Fruit fly (Drosophila melanogaster) whole organism, wandering third instar larva: Measurements from ENCODE around the gene Ublcp1.

Source experiments
- CG32264 ChIP-seq: fragments of 200-800 bp; sonication (Bioruptor generic); optimal IDR thresholded peaks from 2 replicates; lab custom pipeline; 2016; ENCODE audit warnings: missing biosample characterization, missing genetic modification characterization
- CG9705 ChIP-seq: fragments of 200-800 bp; sonication (Bioruptor generic); optimal IDR thresholded peaks from 2 replicates; lab custom pipeline; 2018; ENCODE audit warnings: missing biosample characterization, mild to moderate bottlenecking, missing genetic modification characterization
- CrebA ChIP-seq: fragments of 200-800 bp; sonication (Bioruptor generic); optimal IDR thresholded peaks from 2 replicates; lab custom pipeline; 2016; ENCODE audit warnings: missing biosample characterization, mild to moderate bottlenecking, missing genetic modification characterization, borderline replicate concordance
- Dfd ChIP-seq: fragments of >200 bp; optimal IDR thresholded peaks from 2 replicates; lab custom pipeline; 2017; ENCODE audit warnings: missing biosample characterization, missing genetic modification characterization
- Dif ChIP-seq: fragments of 200-275, 200-300 bp; sonication (Bioruptor generic); optimal IDR thresholded peaks from 2 replicates; lab custom pipeline; 2018; ENCODE audit warnings: missing biosample characterization, missing genetic modification characterization; ENCODE audit not compliant: partially characterized antibody
- GATAd ChIP-seq: sonication (Bioruptor generic); optimal IDR thresholded peaks from 2 replicates; lab custom pipeline; 2016; ENCODE audit warnings: missing biosample characterization, missing genetic modification characterization
- HLH106 ChIP-seq: fragments of 200-800 bp; optimal IDR thresholded peaks from 3 replicates; lab custom pipeline; 2019; ENCODE audit warnings: missing biosample characterization, mild to moderate bottlenecking, missing genetic modification characterization, moderate library complexity
- Hnf4 ChIP-seq: fragments of 200-800 bp; sonication (Bioruptor generic); optimal IDR thresholded peaks from 2 replicates; lab custom pipeline; 2016; ENCODE audit warnings: missing biosample characterization, mild to moderate bottlenecking, missing genetic modification characterization
- Hr78 ChIP-seq: fragments of >200 bp; optimal IDR thresholded peaks from 2 replicates; lab custom pipeline; 2017; ENCODE audit warnings: missing biosample characterization, missing genetic modification characterization
- Hr83 ChIP-seq: fragments of 200-300 bp; sonication (Bioruptor generic); optimal IDR thresholded peaks from 2 replicates; lab custom pipeline; 2016; ENCODE audit warnings: missing biosample characterization, mild to moderate bottlenecking, missing genetic modification characterization, moderate library complexity; ENCODE audit not compliant: poor library complexity, severe bottlenecking
- Jra ChIP-seq: sonication (Bioruptor generic); optimal IDR thresholded peaks from 2 replicates; lab custom pipeline; 2016; ENCODE audit warnings: missing biosample characterization, missing genetic modification characterization
- Mio ChIP-seq: sonication (Bioruptor generic); optimal IDR thresholded peaks from 2 replicates; lab custom pipeline; 2016; ENCODE audit warnings: missing biosample characterization, missing genetic modification characterization
- N ChIP-seq: fragments of >200 bp; optimal IDR thresholded peaks from 2 replicates; lab custom pipeline; 2018; ENCODE audit warnings: missing biosample characterization, missing external identifiers, missing genetic modification characterization
- OdsH ChIP-seq: fragments of 200-800 bp; sonication (Bioruptor generic); optimal IDR thresholded peaks from 2 replicates; lab custom pipeline; 2016; ENCODE audit warnings: missing biosample characterization, mild to moderate bottlenecking, missing genetic modification characterization
- Rel ChIP-seq, 2 experiments: fragments of 200-800 bp; sonication (Bioruptor generic) in 1 of 2; optimal IDR thresholded peaks; 2 replicates in 1 of 2; 3 replicates in 1 of 2; lab custom pipeline; 2016 to 2019; ENCODE audit warnings: mild to moderate bottlenecking in 2 of 2, missing biosample characterization in 2 of 2, missing genetic modification characterization in 2 of 2, moderate library complexity in 1 of 2
- Sp1 ChIP-seq: fragments of 200-800 bp; sonication (Bioruptor generic); optimal IDR thresholded peaks from 3 replicates; lab custom pipeline; 2019; ENCODE audit warnings: missing biosample characterization, mild to moderate bottlenecking, missing genetic modification characterization, moderate library complexity
- br ChIP-seq: fragments of 200-800 bp; sonication (Bioruptor generic); optimal IDR thresholded peaks from 2 replicates; lab custom pipeline; 2016; ENCODE audit warnings: missing biosample characterization, missing genetic modification characterization
- brk ChIP-seq: fragments of 200-800 bp; sonication (Bioruptor generic); optimal IDR thresholded peaks from 2 replicates; lab custom pipeline; 2016; ENCODE audit warnings: missing biosample characterization, mild to moderate bottlenecking, missing genetic modification characterization
- dl ChIP-seq, 2 experiments: fragments of 175-275, 200-275 bp in 1 of 2; fragments of 200-275 bp in 1 of 2; sonication (Bioruptor generic); optimal IDR thresholded peaks; lab custom pipeline; 2018; ENCODE audit warnings: mild to moderate bottlenecking in 2 of 2, missing biosample characterization in 2 of 2, missing genetic modification characterization in 2 of 2, moderate library complexity in 2 of 2; ENCODE audit not compliant: partially characterized antibody in 2 of 2, insufficient read depth in 1 of 2
- dmrt93B ChIP-seq: fragments of 200-800 bp; sonication (Bioruptor generic); optimal IDR thresholded peaks from 2 replicates; lab custom pipeline; 2018; ENCODE audit warnings: missing biosample characterization, mild to moderate bottlenecking, missing genetic modification characterization
- dsf ChIP-seq: sonication (Bioruptor generic); optimal IDR thresholded peaks from 2 replicates; lab custom pipeline; 2016; ENCODE audit warnings: missing biosample characterization, missing genetic modification characterization, borderline replicate concordance
- ey ChIP-seq: fragments of 200-800 bp; sonication (Bioruptor generic); optimal IDR thresholded peaks from 2 replicates; lab custom pipeline; 2016; ENCODE audit warnings: missing biosample characterization, missing genetic modification characterization
- foxo ChIP-seq, 2 experiments: fragments of 200-800 bp; sonication (Bioruptor generic); optimal IDR thresholded peaks; 2 replicates in 1 of 2; 3 replicates in 1 of 2; lab custom pipeline; 2016 to 2017; ENCODE audit warnings: missing biosample characterization in 2 of 2, missing genetic modification characterization in 2 of 2
- fru ChIP-seq: fragments of 200-800 bp; sonication (Bioruptor generic); optimal IDR thresholded peaks from 3 replicates; lab custom pipeline; 2016; ENCODE audit warnings: missing biosample characterization, mild to moderate bottlenecking, missing genetic modification characterization
- lola ChIP-seq: fragments of >200 bp; optimal IDR thresholded peaks from 2 replicates; lab custom pipeline; 2017; ENCODE audit warnings: missing biosample characterization, missing genetic modification characterization
- rgr ChIP-seq: fragments of 200-800 bp; sonication (Bioruptor generic); optimal IDR thresholded peaks from 3 replicates; lab custom pipeline; 2016; ENCODE audit warnings: missing biosample characterization, mild to moderate bottlenecking, missing genetic modification characterization
- sage ChIP-seq: fragments of 200-800 bp; sonication (Bioruptor generic); optimal IDR thresholded peaks from 2 replicates; lab custom pipeline; 2016; ENCODE audit warnings: missing biosample characterization, mild to moderate bottlenecking, missing genetic modification characterization
- sv ChIP-seq: fragments of 200-800 bp; sonication (Bioruptor generic); optimal IDR thresholded peaks from 3 replicates; lab custom pipeline; 2016; ENCODE audit warnings: missing biosample characterization, missing genetic modification characterization
- tai ChIP-seq: sonication (Bioruptor generic); optimal IDR thresholded peaks from 2 replicates; lab custom pipeline; 2016; ENCODE audit warnings: missing biosample characterization, missing genetic modification characterization
- woc ChIP-seq: sonication (Bioruptor generic); optimal IDR thresholded peaks from 2 replicates; lab custom pipeline; 2016; ENCODE audit warnings: missing biosample characterization, mild to moderate bottlenecking, missing genetic modification characterization

The Ublcp1 gene

dm6 chr3R:23035463-23035862, 25.8 kb upstream of the Ublcp1 start, which contains the start of gene CG13833:
Gene CG13833 (minus strand): TSS chr3R:23035563.
- TF ChIP-seq rgr (no peak), OdsH (no peak), tai (GFP tag; lab: Kevin White, UChicago) (no peak), dmrt93B (no peak), CG32264 (GFP tag; lab: Kevin White, UChicago) (no peak), ey (GFP tag; lab: Kevin White, UChicago) (no peak), Mio (GFP tag; lab: Kevin White, UChicago) (no peak), brk (GFP tag; lab: Kevin White, UChicago) (no peak), woc (GFP tag; lab: Kevin White, UChicago) (no peak), Hr78 (GFP tag; lab: Kevin White, UChicago) (no peak), foxo (GFP tag; optimal IDR thresholded peaks at IDR 0.05; lab: Kevin White, UChicago) (no peak), Hnf4 (no peak), br (GFP tag; lab: Kevin White, UChicago) (no peak), lola (no peak), sv (GFP tag; lab: Kevin White, UChicago) (no peak), sage (GFP tag; lab: Kevin White, UChicago) (no peak), Hr83 (GFP tag; lab: Kevin White, UChicago) (no peak)
- TF ChIP-seq, all 38 proteins: peak for 0

- TF ChIP-seq HLH106 (tag; lab: Kevin White, UChicago) (no peak), dmrt93B (no peak)
These were observed 25.0 kb upstream of the Ublcp1 start for dm6 chr3R:23036321-23036720.

dm6 chr3R:23038062-23038461, 23.2 kb upstream of the Ublcp1 start:
- no peak for TF ChIP-seq dmrt93B
- TF ChIP-seq sage (GFP tag; lab: Kevin White, UChicago) = no peak

dm6 chr3R:23041941-23042340, 19.4 kb upstream of the Ublcp1 start, which contains the start of gene CG13838:
Gene CG13838 (plus strand): TSS chr3R:23042241.
- no peak for TF ChIP-seq GATAd (GFP tag; lab: Kevin White, UChicago)
- TF ChIP-seq Sp1 (GFP tag; lab: Kevin White, UChicago) = no peak
- TF ChIP-seq br (GFP tag; lab: Kevin White, UChicago) = no peak
- TF ChIP-seq CG9705 (GFP tag; lab: Kevin White, UChicago) = no peak

dm6 chr3R:23042746-23043265, 18.5 kb upstream of the Ublcp1 start:
- no peak for TF ChIP-seq N (GFP tag; lab: Kevin White, UChicago)
- TF ChIP-seq Jra (GFP tag; lab: Kevin White, UChicago) = no peak
- no peak for TF ChIP-seq foxo (GFP tag; optimal IDR thresholded peaks at IDR 0.05; lab: Kevin White, UChicago)
- no peak for TF ChIP-seq br (GFP tag; lab: Kevin White, UChicago)
- TF ChIP-seq woc (GFP tag; lab: Kevin White, UChicago) = no peak
- TF ChIP-seq dmrt93B = no peak
- TF ChIP-seq dsf (GFP tag; lab: Kevin White, UChicago) = no peak
- TF ChIP-seq, all 38 proteins: peak for 0

- TF ChIP-seq dl (GFP tag; optimal IDR thresholded peaks at IDR 0.05; lab: Kevin White, UChicago; ENCODE audit: insufficient read depth in 1 of 2, partially characterized antibody in 2 of 2) = no peak
- TF ChIP-seq woc (GFP tag; lab: Kevin White, UChicago) = no peak
- no peak for TF ChIP-seq fru (GFP tag; lab: Kevin White, UChicago)
- TF ChIP-seq ey (GFP tag; lab: Kevin White, UChicago) = no peak
- TF ChIP-seq br (GFP tag; lab: Kevin White, UChicago) = no peak
- TF ChIP-seq rgr = no peak
- no peak for TF ChIP-seq Rel (GFP tag; optimal IDR thresholded peaks at IDR 0.05; lab: Kevin White, UChicago)
- no peak for TF ChIP-seq Rel (tag; optimal IDR thresholded peaks at IDR 0.05; lab: Kevin White, UChicago)
- TF ChIP-seq Sp1 (GFP tag; lab: Kevin White, UChicago) = no peak
- no peak for TF ChIP-seq CrebA
- no peak for TF ChIP-seq foxo (GFP tag; optimal IDR thresholded peaks at IDR 0.05; lab: Kevin White, UChicago)
- TF ChIP-seq Dif (GFP tag; lab: Kevin White, UChicago) = no peak
- TF ChIP-seq CG32264 (GFP tag; lab: Kevin White, UChicago) = no peak
- no peak for TF ChIP-seq Dfd (GFP tag; lab: Kevin White, UChicago)
- TF ChIP-seq GATAd (GFP tag; lab: Kevin White, UChicago) = no peak
These were observed 17.6 kb upstream of the Ublcp1 start, which contains the start of gene CG13837 for dm6 chr3R:23043690-23044089. Gene CG13837 (plus strand): TSS chr3R:23043990.
